Worm (Caenorhabditis elegans): Measurements from ENCODE around the gene lev-8.

- TF ChIP-seq ama-1 (optimal IDR thresholded peaks at IDR 0.05), result no peak
- TF ChIP-seq ets-7 (tag; optimal IDR thresholded peaks at IDR 0.05), result no peak
- no peak for TF ChIP-seq aly-1 (tag; optimal IDR thresholded peaks at IDR 0.05)
- TF ChIP-seq hmg-4 (GFP tag; optimal IDR thresholded peaks at IDR 0.05), result no peak
- TF ChIP-seq tbx-37 (GFP tag; conservative IDR thresholded peaks at IDR 0.05), result no peak
- no peak for TF ChIP-seq F13C5.2 (tag; optimal IDR thresholded peaks at IDR 0.05)
- no peak for TF ChIP-seq ceh-36 (tag; optimal IDR thresholded peaks at IDR 0.05)
- TF ChIP-seq hnd-1 (tag; optimal IDR thresholded peaks at IDR 0.05), result no peak
- TF ChIP-seq hmbx-1 (tag; optimal IDR thresholded peaks at IDR 0.05), result no peak
- TF ChIP-seq pes-1 (GFP tag; IDR thresholded peaks at IDR 0.05), result no peak
- no peak for TF ChIP-seq ceh-13 (GFP tag; optimal IDR thresholded peaks at IDR 0.05)
- TF ChIP-seq scrt-1 (GFP tag; IDR thresholded peaks at IDR 0.05), result no peak
- TF ChIP-seq B0310.2 (tag; optimal IDR thresholded peaks at IDR 0.05), result no peak
Observed at ce11 chrX:11517433-11517832, 43.3 kb upstream of the lev-8 start.
